Worm (Caenorhabditis elegans): ENCODE measurements around the gene ocam-1.
"Not testable (repeated sequence)": the region's sequence is repeated elsewhere in the genome, so short reads cannot be mapped to it uniquely, and the experiment has no call there.

Gene ocam-1

ce11 chrV:14139252-14140100 lies 28.1 kb downstream of the ocam-1 start (continued):
- peak; percentile 60 for TF ChIP-seq fos-1 (tag; optimal IDR thresholded peaks at IDR 0.05)
- no peak for TF ChIP-seq ama-1 (optimal IDR thresholded peaks at IDR 0.05)
- TF ChIP-seq ceh-90 (tag; optimal IDR thresholded peaks at IDR 0.05): no peak
- TF ChIP-seq alr-1 (tag; optimal IDR thresholded peaks at IDR 0.05; ENCODE audit: borderline replicate concordance): no peak
- TF ChIP-seq pqm-1 (tag; optimal IDR thresholded peaks at IDR 0.05): no peak
- peak; percentile 59 for TF ChIP-seq mep-1 (tag; optimal IDR thresholded peaks at IDR 0.05)
- TF ChIP-seq rnt-1 (tag; optimal IDR thresholded peaks at IDR 0.05): peak; percentile 21
- no peak for TF ChIP-seq C04F5.9 (tag; optimal IDR thresholded peaks at IDR 0.05)
- no peak for TF ChIP-seq nhr-20 (tag; optimal IDR thresholded peaks at IDR 0.05)
- TF ChIP-seq pax-3 (tag; optimal IDR thresholded peaks at IDR 0.05): no peak
- TF ChIP-seq egl-27 (tag; optimal IDR thresholded peaks at IDR 0.05): no peak
- TF ChIP-seq aha-1 (tag; optimal IDR thresholded peaks at IDR 0.05): no peak
- no peak for TF ChIP-seq vab-15 (tag; optimal IDR thresholded peaks at IDR 0.05)
- no peak for TF ChIP-seq sptf-1 (tag; optimal IDR thresholded peaks at IDR 0.05)
- TF ChIP-seq egl-13 (tag; optimal IDR thresholded peaks at IDR 0.05): no peak
- peak; percentile 10 for TF ChIP-seq nhr-71 (tag; optimal IDR thresholded peaks at IDR 0.05)
- no peak for TF ChIP-seq elt-2 (tag; optimal IDR thresholded peaks at IDR 0.05)
- TF ChIP-seq lsy-2 (tag; optimal IDR thresholded peaks at IDR 0.05): no peak
- TF ChIP-seq swsn-7 (tag; optimal IDR thresholded peaks at IDR 0.05): no peak
- no peak for TF ChIP-seq efl-3 (GFP tag; optimal IDR thresholded peaks at IDR 0.05)
- TF ChIP-seq nhr-11 (tag; optimal IDR thresholded peaks at IDR 0.05): no peak
- no peak for TF ChIP-seq ztf-4 (tag; optimal IDR thresholded peaks at IDR 0.05)
- TF ChIP-seq nhr-47 (tag; optimal IDR thresholded peaks at IDR 0.05): no peak
- TF ChIP-seq unc-86 (tag; optimal IDR thresholded peaks at IDR 0.05): no peak
- TF ChIP-seq nhr-28 (tag; optimal IDR thresholded peaks at IDR 0.05): no peak
- peak; percentile 83 for TF ChIP-seq lin-14 (GFP tag; optimal IDR thresholded peaks at IDR 0.05)
- TF ChIP-seq xbp-1 (tag; optimal IDR thresholded peaks at IDR 0.05): no peak
- no peak for TF ChIP-seq ceh-63 (GFP tag; optimal IDR thresholded peaks at IDR 0.05)

ce11 chrV:14137766-14138165 lies 29.8 kb downstream of the ocam-1 start, which contains the start of gene AH10.4:
Gene AH10.4, minus strand, starts transcription at chrV:14137866.
- not testable (repeated sequence) for TF ChIP-seq fkh-10 (GFP tag; optimal IDR thresholded peaks at IDR 0.05); dsc-1 (tag; optimal IDR thresholded peaks at IDR 0.05); ceh-88 (GFP tag; IDR thresholded peaks at IDR 0.05)

ce11 chrV:14136152-14136551 lies 31.4 kb downstream of the ocam-1 start:
- TF ChIP-seq efl-3 (GFP tag; optimal IDR thresholded peaks at IDR 0.05) (no peak), isw-1 (GFP tag; IDR thresholded peaks at IDR 0.05) (no peak; the same call in 1 of the 2 replicates), elt-2 (tag; optimal IDR thresholded peaks at IDR 0.05) (peak; percentile 25), mef-2 (tag; optimal IDR thresholded peaks at IDR 0.05) (peak; percentile 24), lin-14 (GFP tag; optimal IDR thresholded peaks at IDR 0.05) (peak; percentile 98), irx-1 (tag; optimal IDR thresholded peaks at IDR 0.05) (peak; percentile 45), sup-37 (GFP tag; optimal IDR thresholded peaks at IDR 0.05) (no peak), mdl-1 (tag; optimal IDR thresholded peaks at IDR 0.05) (peak in 1 of 2 experiments; percentile 89), jun-1 (tag; optimal IDR thresholded peaks at IDR 0.05) (peak; percentile 65), nhr-19 (GFP tag; conservative IDR thresholded peaks at IDR 0.05) (peak; percentile 59), egl-13 (tag; optimal IDR thresholded peaks at IDR 0.05) (no peak), sox-4 (tag; optimal IDR thresholded peaks at IDR 0.05) (no peak), ceh-8 (GFP tag; optimal IDR thresholded peaks at IDR 0.05) (peak; percentile 65), fkh-10 (GFP tag; optimal IDR thresholded peaks at IDR 0.05) (no peak), nhr-12 (tag; optimal IDR thresholded peaks at IDR 0.05) (no peak), unc-86 (tag; optimal IDR thresholded peaks at IDR 0.05) (no peak), nhr-237 (tag; optimal IDR thresholded peaks at IDR 0.05) (peak; percentile 15), nhr-71 (tag; optimal IDR thresholded peaks at IDR 0.05) (peak; percentile 79), unc-130 (tag; optimal IDR thresholded peaks at IDR 0.05) (no peak), unc-30 (tag; optimal IDR thresholded peaks at IDR 0.05) (no peak), unc-98 (GFP tag; IDR thresholded peaks at IDR 0.05) (no peak), lsy-2 (tag; optimal IDR thresholded peaks at IDR 0.05) (peak; percentile 32 to 80), ztf-11 (tag; optimal IDR thresholded peaks at IDR 0.05) (peak in 1 of 2 experiments; percentile 2), tbx-2 (tag; optimal IDR thresholded peaks at IDR 0.05) (peak; percentile 78), F16B12.6 (tag; optimal IDR thresholded peaks at IDR 0.05) (no peak), egl-27 (tag; optimal IDR thresholded peaks at IDR 0.05) (peak in 1 of 2 experiments; percentile 73), nhr-47 (tag; optimal IDR thresholded peaks at IDR 0.05) (peak; percentile 70), blmp-1 (tag; optimal IDR thresholded peaks at IDR 0.05) (peak; percentile 85)
